Fruit fly (Drosophila melanogaster): ENCODE results near the gene CG15370.

The CG15370 gene

DNA sequence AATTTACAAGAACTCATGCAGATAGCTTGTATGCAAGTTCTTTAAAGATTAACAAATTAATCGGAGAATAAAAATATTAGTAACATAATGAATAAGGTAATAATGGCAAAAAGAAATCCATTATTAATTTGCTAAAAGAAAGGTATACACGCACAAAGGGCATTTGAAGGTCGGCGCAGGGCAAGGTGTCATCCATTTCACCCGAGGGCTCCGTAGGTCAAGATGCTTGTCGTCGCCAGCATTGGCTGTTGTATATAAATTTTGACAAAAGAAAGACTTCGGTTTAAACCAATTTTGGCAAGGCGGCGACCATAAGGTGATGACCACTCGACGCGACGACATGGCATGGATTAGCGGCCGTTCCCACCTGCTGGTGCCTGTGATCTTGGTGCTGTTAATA is at the start of gene CG15370:
Gene CG15370 (plus strand): TSS at position 301 of the 400 bp plus-strand sequence.
- no peak for TF ChIP-seq Ets21C (GFP tag; optimal IDR thresholded peaks at IDR 0.05)

DNA sequence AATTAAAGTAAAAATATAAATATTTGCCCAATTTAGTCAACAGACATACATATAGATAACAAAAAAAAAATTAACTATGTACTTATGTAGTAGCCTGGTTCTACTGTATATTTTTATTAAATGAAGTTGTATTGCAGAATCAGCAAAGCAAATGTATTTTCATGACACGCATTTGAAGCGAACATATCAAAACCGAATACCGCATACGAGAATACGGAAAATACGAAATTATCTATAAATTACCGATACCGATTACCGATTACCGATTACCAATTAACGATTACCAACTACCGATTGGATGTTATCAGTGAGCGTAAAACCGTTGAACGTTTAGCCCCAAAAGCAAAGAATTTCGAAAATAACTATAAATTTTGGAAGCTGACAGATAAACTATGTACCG is 37.8 kb upstream of the CG15370 start:
- TF ChIP-seq CG34406 (GFP tag; optimal IDR thresholded peaks at IDR 0.05), result no peak
- no peak for TF ChIP-seq CG11762 (GFP tag; optimal IDR thresholded peaks at IDR 0.05; ENCODE audit: insufficient read depth)
- no peak for TF ChIP-seq fd85E (GFP tag; optimal IDR thresholded peaks at IDR 0.05)
- no peak for TF ChIP-seq CG16779 (tag; optimal IDR thresholded peaks at IDR 0.05)
- no peak for TF ChIP-seq CG6808 (GFP tag; optimal IDR thresholded peaks at IDR 0.05)

DNA sequence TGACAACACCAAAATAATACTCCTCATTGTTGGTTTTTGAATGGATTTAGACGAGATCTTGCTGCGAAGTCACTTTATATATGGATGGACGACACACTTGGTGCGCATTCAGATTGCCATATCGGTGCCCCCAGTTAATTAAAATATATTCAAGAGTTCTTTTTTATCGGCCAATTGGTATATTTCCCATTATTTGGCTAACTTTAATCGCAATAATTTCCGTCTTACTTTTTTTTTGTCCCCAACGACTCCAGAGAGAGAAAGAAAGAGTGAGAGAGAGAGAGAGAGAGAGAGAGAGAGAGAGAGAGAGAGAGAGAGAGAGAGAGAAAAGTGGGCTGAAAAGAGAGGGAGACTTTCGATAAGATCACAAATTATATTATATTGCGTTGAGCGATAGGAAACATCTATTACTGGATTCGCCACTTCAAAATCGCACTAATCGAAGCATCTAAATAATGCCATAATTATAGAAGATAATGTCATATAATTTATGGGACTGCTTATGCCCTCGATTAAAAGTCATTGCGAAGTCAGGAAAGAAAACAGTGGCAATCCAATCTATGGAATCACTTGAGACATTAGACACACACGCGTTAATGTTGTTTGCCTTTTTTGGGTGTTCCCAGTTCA is 34.6 kb upstream of the CG15370 start, which contains the start of gene CG12115:
Gene CG12115 (minus strand): TSS at position 51 of the 630 bp plus-strand sequence.
- peak; percentile 13 for TF ChIP-seq vri (GFP tag; optimal IDR thresholded peaks at IDR 0.05)
- no peak for TF ChIP-seq CG10669 (GFP tag; optimal IDR thresholded peaks at IDR 0.05)
- TF ChIP-seq CG6854 (GFP tag; optimal IDR thresholded peaks at IDR 0.05), result no peak

DNA sequence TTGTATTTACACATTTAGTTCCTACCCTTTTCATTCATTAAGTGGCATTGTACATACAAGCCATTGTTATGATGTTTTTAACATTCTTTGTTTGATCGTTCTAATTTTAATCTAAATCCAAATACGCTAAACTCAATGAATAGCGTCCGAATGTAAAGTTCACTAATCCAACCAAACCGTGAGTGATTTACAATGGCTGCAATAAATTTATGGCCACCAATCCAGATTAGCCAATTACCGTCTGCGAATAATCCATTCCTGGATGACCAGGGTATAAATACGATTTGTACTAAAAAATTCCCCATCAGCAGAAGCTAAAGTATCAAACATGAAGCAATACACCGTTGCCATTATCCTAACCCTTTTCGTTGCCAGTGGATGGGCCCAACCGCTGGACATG is 33.9 kb upstream of the CG15370 start, which contains the start of gene CG12057:
Gene CG12057 (plus strand): TSS at position 301 of the 400 bp plus-strand sequence.
- TF ChIP-seq Eip78C (GFP tag) (no peak), dac (GFP tag; optimal IDR thresholded peaks at IDR 0.05) (no peak), achi (GFP tag; optimal IDR thresholded peaks at IDR 0.05) (no peak), pdm3 (GFP tag; optimal IDR thresholded peaks at IDR 0.05) (no peak), Sox14 (GFP tag; optimal IDR thresholded peaks at IDR 0.05) (no peak)

DNA sequence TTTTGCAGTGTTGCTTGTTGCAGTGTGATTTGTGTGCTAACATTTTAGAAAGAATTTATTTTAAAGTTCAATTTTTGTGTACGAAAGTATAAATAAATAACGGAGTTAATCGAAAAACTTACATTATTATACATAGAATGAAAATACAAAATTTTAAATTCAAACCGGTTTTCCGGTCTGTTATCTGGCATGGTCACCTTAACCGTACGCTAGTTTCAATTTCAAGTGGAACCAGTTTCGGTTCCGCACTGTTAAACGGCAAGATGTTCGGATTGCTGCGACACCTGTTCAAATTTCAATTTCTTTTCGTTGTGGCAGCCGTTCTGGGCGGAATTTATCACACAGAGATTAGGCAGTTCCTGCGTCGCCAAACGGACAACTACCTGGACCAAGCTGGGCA is 32.8 kb upstream of the CG15370 start, which contains the start of gene CG12056:
Gene CG12056 (plus strand): TSS at position 241 of the 400 bp plus-strand sequence.
- TF ChIP-seq salr (GFP tag; optimal IDR thresholded peaks at IDR 0.05) (no peak), Eip78C (GFP tag) (peak; percentile 9)

DNA sequence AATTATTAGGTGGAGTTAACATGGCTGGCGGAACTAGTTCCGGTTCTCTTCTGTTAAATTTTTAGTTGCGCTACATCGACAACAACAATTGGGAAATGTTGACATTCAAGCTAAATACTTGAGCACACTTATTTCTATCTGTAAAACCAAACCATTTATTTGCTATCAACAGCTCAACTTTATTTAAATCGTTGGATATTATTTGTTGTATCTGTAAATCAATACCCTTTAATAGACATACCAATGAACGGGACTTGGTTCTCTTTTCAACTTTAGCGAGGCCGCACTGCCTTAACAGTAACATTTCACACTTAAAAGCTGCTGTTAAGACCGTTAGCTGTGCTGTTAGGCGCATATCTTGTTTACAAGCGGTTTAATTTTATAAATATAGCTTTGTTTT is 31.6 kb upstream of the CG15370 start, which contains the start of gene CG12106:
Gene CG12106 (plus strand): TSS at position 295 of the 400 bp plus-strand sequence.
- TF ChIP-seq CG6792 (GFP tag; optimal IDR thresholded peaks at IDR 0.05) (peak; percentile 38), Gug (GFP tag; IDR thresholded peaks at IDR 0.05) (peak; percentile 56), net (GFP tag; optimal IDR thresholded peaks at IDR 0.05) (no peak), Hr4 (GFP tag; optimal IDR thresholded peaks at IDR 0.05) (peak; percentile 60), Sox14 (GFP tag; optimal IDR thresholded peaks at IDR 0.05) (peak; percentile 45), salr (GFP tag; optimal IDR thresholded peaks at IDR 0.05) (no peak), CG9139 (GFP tag; optimal IDR thresholded peaks at IDR 0.05) (no peak), CG11902 (GFP tag; optimal IDR thresholded peaks at IDR 0.05) (peak; percentile 7), CG3919 (GFP tag; optimal IDR thresholded peaks at IDR 0.05) (no peak), cyc (GFP tag; optimal IDR thresholded peaks at IDR 0.05) (peak; percentile 65), esn (GFP tag; optimal IDR thresholded peaks at IDR 0.05) (peak; percentile 56), Ets21C (GFP tag; optimal IDR thresholded peaks at IDR 0.05) (peak; percentile 47), CG11762 (GFP tag; optimal IDR thresholded peaks at IDR 0.05; ENCODE audit: insufficient read depth) (peak; percentile 21), CG31627 (GFP tag; optimal IDR thresholded peaks at IDR 0.05) (peak; percentile 65), CG6854 (GFP tag; optimal IDR thresholded peaks at IDR 0.05) (no peak), CG3032 (tag; optimal IDR thresholded peaks at IDR 0.05) (peak; percentile 56), Eip78C (GFP tag) (peak; percentile 87), pdm3 (GFP tag; optimal IDR thresholded peaks at IDR 0.05) (peak; percentile 62), CG1621 (tag; optimal IDR thresholded peaks at IDR 0.05) (peak; percentile 31), CG8319 (GFP tag; optimal IDR thresholded peaks at IDR 0.05) (peak; percentile 5), CG6163 (GFP tag; IDR thresholded peaks at IDR 0.05) (no peak), fd59A (GFP tag; optimal IDR thresholded peaks at IDR 0.05) (no peak), topi (GFP tag; optimal IDR thresholded peaks at IDR 0.05) (peak; percentile 60), CG6276 (GFP tag; optimal IDR thresholded peaks at IDR 0.05) (no peak), Eip75B (GFP tag; optimal IDR thresholded peaks at IDR 0.05) (peak; percentile 42), CG4318 (GFP tag; optimal IDR thresholded peaks at IDR 0.05) (peak; percentile 37), Hr39 (GFP tag; optimal IDR thresholded peaks at IDR 0.05) (peak; percentile 64), Sox15 (GFP tag; optimal IDR thresholded peaks at IDR 0.05) (no peak), acj6 (GFP tag; optimal IDR thresholded peaks at IDR 0.05) (peak; percentile 47), CG15336 (GFP tag; IDR thresholded peaks at IDR 0.05) (peak; percentile 52), OdsH (GFP tag; optimal IDR thresholded peaks at IDR 0.05) (peak; percentile 60), Sox102F (GFP tag; optimal IDR thresholded peaks at IDR 0.05) (no peak)
